Fruit fly (Drosophila melanogaster): ENCODE data around the gene CG14391.

The CG14391 gene

dm6 chr3R:12722392-12722914 is 27.8 kb upstream of the CG14391 start, which contains the start of gene Men (continued):
- TF ChIP-seq org-1 (GFP tag; optimal IDR thresholded peaks at IDR 0.05) (peak; percentile 32), CG4820 (GFP tag; optimal IDR thresholded peaks at IDR 0.05) (peak; percentile 40), Dad (GFP tag; optimal IDR thresholded peaks at IDR 0.05) (no peak), CG7839 (tag; optimal IDR thresholded peaks at IDR 0.05) (peak; percentile 82), CG3838 (GFP tag; optimal IDR thresholded peaks at IDR 0.05) (no peak), HmgZ (tag; optimal IDR thresholded peaks at IDR 0.05) (peak; percentile 8), CG34224 (GFP tag; IDR thresholded peaks at IDR 0.05; ENCODE audit: partially characterized antibody) (no peak), tap (tag; optimal IDR thresholded peaks at IDR 0.05) (peak; percentile 24), nmo (GFP tag; optimal IDR thresholded peaks at IDR 0.05) (peak; percentile 75), CG13624 (GFP tag; optimal IDR thresholded peaks at IDR 0.05) (no peak), CG10209 (GFP tag; optimal IDR thresholded peaks at IDR 0.05) (peak; percentile 43), Meics (GFP tag; optimal IDR thresholded peaks at IDR 0.05) (peak; percentile 63), CG10321 (GFP tag; IDR thresholded peaks at IDR 0.05) (no peak), CG13296 (GFP tag; optimal IDR thresholded peaks at IDR 0.05) (peak; percentile 74), sima (GFP tag; optimal IDR thresholded peaks at IDR 0.05) (no peak), CG11456 (GFP tag; IDR thresholded peaks at IDR 0.05) (0 out of 3 replicates have a peak, but pooled peaks have one; percentile 20), esg (GFP tag; conservative IDR thresholded peaks at IDR 0.05) (peak; percentile 41; the same call in 1 of the 2 replicates), CG5180 (GFP tag; optimal IDR thresholded peaks at IDR 0.05) (peak; percentile 35), oc (tag; optimal IDR thresholded peaks at IDR 0.05) (peak; percentile 41), CG12391 (tag; optimal IDR thresholded peaks at IDR 0.05) (peak; percentile 61), CG11247 (GFP tag; IDR thresholded peaks at IDR 0.05) (peak; percentile 38; the same call in 1 of the 2 replicates), CG11696 (GFP tag; IDR thresholded peaks at IDR 0.05) (0 out of 2 replicates have a peak, but pooled peaks have one; percentile 8), CHES-1-like (GFP tag; optimal IDR thresholded peaks at IDR 0.05) (no peak), pum (GFP tag; optimal IDR thresholded peaks at IDR 0.05) (no peak), toy (GFP tag; IDR thresholded peaks at IDR 0.05) (no peak), CG3065 (GFP tag; optimal IDR thresholded peaks at IDR 0.05) (no peak), B-H2 (GFP tag; optimal IDR thresholded peaks at IDR 0.05) (no peak), dmrt99B (tag; optimal IDR thresholded peaks at IDR 0.05) (peak; percentile 82), zf30C (GFP tag; optimal IDR thresholded peaks at IDR 0.05) (no peak), CG12744 (GFP tag; optimal IDR thresholded peaks at IDR 0.05) (no peak), CG2875 (GFP tag; optimal IDR thresholded peaks at IDR 0.05) (no peak), Nf-YA (GFP tag; IDR thresholded peaks at IDR 0.05) (peak; percentile 61), Oaz (GFP tag; IDR thresholded peaks at IDR 0.05) (peak; percentile 64), Vsx1 (GFP tag; optimal IDR thresholded peaks at IDR 0.05) (peak; percentile 16), Tbp (GFP tag; optimal IDR thresholded peaks at IDR 0.05) (no peak), kah (GFP tag; optimal IDR thresholded peaks at IDR 0.05) (peak; percentile 16), gro (GFP tag; optimal IDR thresholded peaks at IDR 0.05) (no peak), prd (optimal IDR thresholded peaks at IDR 0.05) (no peak), prd (GFP tag; IDR thresholded peaks at IDR 0.05) (peak; percentile 48; the same call in 1 of the 3 replicates), BEAF-32 (GFP tag; optimal IDR thresholded peaks at IDR 0.05) (no peak), gcm (GFP tag; optimal IDR thresholded peaks at IDR 0.05) (peak; percentile 47), slp2 (GFP tag; optimal IDR thresholded peaks at IDR 0.05) (no peak), CG3726 (GFP tag; IDR thresholded peaks at IDR 0.05) (0 out of 3 replicates have a peak, but pooled peaks have one; percentile 24), Mrtf (GFP tag; IDR thresholded peaks at IDR 0.05) (0 out of 3 replicates have a peak, but pooled peaks have one; percentile 20), CG8944 (GFP tag; optimal IDR thresholded peaks at IDR 0.05) (no peak), ase (GFP tag; IDR thresholded peaks at IDR 0.05) (0 out of 3 replicates have a peak, but pooled peaks have one; percentile 24), ssp (GFP tag; IDR thresholded peaks at IDR 0.05) (peak; percentile 49), Sry-β (GFP tag; optimal IDR thresholded peaks at IDR 0.05) (no peak), CG14965 (GFP tag; optimal IDR thresholded peaks at IDR 0.05; ENCODE audit: borderline replicate concordance) (no peak), tx (GFP tag; optimal IDR thresholded peaks at IDR 0.05) (no peak)
